Fruit fly (Drosophila melanogaster) whole organism, prepupa: ENCODE data around the gene eRF1.
A peak's percentile ranks its signal among the peaks of the same experiment; 100 is the strongest.

Experiments used
- Blimp-1 ChIP-seq: fragments of 200-800 bp; sonication (Bioruptor generic); optimal IDR thresholded peaks from 3 replicates; lab custom pipeline; 2017; ENCODE audit warnings: missing biosample characterization, missing genetic modification characterization, mild to moderate bottlenecking, moderate library complexity, missing genetic modification reagents
- CG10669 ChIP-seq: fragments of 200-800 bp; sonication (Bioruptor generic); optimal IDR thresholded peaks from 3 replicates; lab custom pipeline; 2018; ENCODE audit warnings: missing biosample characterization, mild to moderate bottlenecking, missing genetic modification characterization, moderate library complexity
- CG11294 ChIP-seq: fragments of 200-800 bp; sonication (Bioruptor generic); IDR thresholded peaks from 2 replicates; pipeline ENCODE4 v1.3.6; 2022; ENCODE audit warnings: missing biosample characterization, missing genetic modification characterization
- CG3032 ChIP-seq: fragments of 200-800 bp; optimal IDR thresholded peaks from 2 replicates; lab custom pipeline; 2019; ENCODE audit warnings: missing biosample characterization, mild to moderate bottlenecking, missing genetic modification characterization, moderate library complexity
- CG31627 ChIP-seq: fragments of 200-800 bp; sonication (Bioruptor generic); optimal IDR thresholded peaks from 3 replicates; lab custom pipeline; 2016; ENCODE audit warnings: missing biosample characterization, missing genetic modification characterization
- CG34406 ChIP-seq: fragments of 200-800 bp; sonication (Bioruptor generic); optimal IDR thresholded peaks from 3 replicates; lab custom pipeline; 2016; ENCODE audit warnings: missing biosample characterization, missing genetic modification characterization
- CG4318 ChIP-seq: fragments of 200-800 bp; sonication (Bioruptor generic); optimal IDR thresholded peaks from 3 replicates; lab custom pipeline; 2017; ENCODE audit warnings: missing biosample characterization, mild to moderate bottlenecking, missing genetic modification characterization
- CG6163 ChIP-seq: fragments of 200-800 bp; sonication (Bioruptor generic); IDR thresholded peaks from 3 replicates; pipeline ENCODE4 v1.3.6; 2022; ENCODE audit warnings: missing biosample characterization, missing genetic modification characterization
- CG6792 ChIP-seq: fragments of 200-800 bp; sonication (Bioruptor generic); optimal IDR thresholded peaks from 3 replicates; lab custom pipeline; 2016; ENCODE audit warnings: missing biosample characterization, missing genetic modification characterization
- CG6808 ChIP-seq: fragments of 200-800 bp; sonication (Bioruptor generic); optimal IDR thresholded peaks from 3 replicates; lab custom pipeline; 2017; ENCODE audit warnings: missing biosample characterization, missing genetic modification characterization, mild to moderate bottlenecking, moderate library complexity, missing genetic modification reagents
- CG6854 ChIP-seq: fragments of 200-800 bp; sonication (Bioruptor generic); optimal IDR thresholded peaks from 2 replicates; lab custom pipeline; 2017; ENCODE audit warnings: missing biosample characterization, mild to moderate bottlenecking, missing genetic modification characterization
- CG7368 ChIP-seq: fragments of 200-800 bp; sonication (Bioruptor generic); optimal IDR thresholded peaks from 3 replicates; lab custom pipeline; 2016; ENCODE audit warnings: missing biosample characterization, missing genetic modification characterization
- CG8119 ChIP-seq: fragments of 200-800 bp; sonication (Bioruptor generic); IDR thresholded peaks from 3 replicates; pipeline ENCODE4 v1.3.6; 2022; ENCODE audit warnings: missing biosample characterization, missing genetic modification characterization
- CG8319 ChIP-seq: fragments of 200-800 bp; sonication (Bioruptor generic); optimal IDR thresholded peaks from 3 replicates; lab custom pipeline; 2016; ENCODE audit warnings: missing biosample characterization, missing genetic modification characterization
- CG8632 ChIP-seq: fragments of 200-800 bp; sonication (Bioruptor generic); optimal IDR thresholded peaks from 3 replicates; lab custom pipeline; 2016; ENCODE audit warnings: missing biosample characterization, missing genetic modification characterization
- CG9139 ChIP-seq: fragments of 200-800 bp; sonication (Bioruptor generic); optimal IDR thresholded peaks from 3 replicates; lab custom pipeline; 2017; ENCODE audit warnings: missing biosample characterization, mild to moderate bottlenecking, missing genetic modification characterization
- Eip75B ChIP-seq: fragments of 200-800 bp; sonication (Bioruptor generic); optimal IDR thresholded peaks from 3 replicates; lab custom pipeline; 2016; ENCODE audit warnings: missing biosample characterization, missing genetic modification characterization
- Eip78C ChIP-seq: fragments of 200-800 bp; sonication (Bioruptor generic); peaks from one replicate; lab custom pipeline; 2016; ENCODE audit warnings: missing biosample characterization, missing genetic modification characterization
- Eip93F ChIP-seq: fragments of 200-800 bp; sonication (Bioruptor generic); optimal IDR thresholded peaks from 2 replicates; lab custom pipeline; 2016; ENCODE audit warnings: missing biosample characterization, mild to moderate bottlenecking, missing genetic modification characterization
- Ets21C ChIP-seq: fragments of 200-800 bp; sonication (Bioruptor generic); optimal IDR thresholded peaks from 3 replicates; lab custom pipeline; 2016; ENCODE audit warnings: missing biosample characterization, missing genetic modification characterization
- Ets96B ChIP-seq: fragments of 200-800 bp; optimal IDR thresholded peaks from 2 replicates; lab custom pipeline; 2019; ENCODE audit warnings: missing biosample characterization, mild to moderate bottlenecking, missing genetic modification characterization, moderate library complexity
- Gug ChIP-seq: fragments of 200-800 bp; sonication (Bioruptor generic); IDR thresholded peaks from 2 replicates; pipeline ENCODE4 v1.3.6; 2022; ENCODE audit warnings: missing biosample characterization, missing genetic modification characterization
- Hr39 ChIP-seq: fragments of 200-800 bp; sonication (Bioruptor generic); optimal IDR thresholded peaks from 2 replicates; lab custom pipeline; 2016; ENCODE audit warnings: missing biosample characterization, missing genetic modification characterization
- Lpt ChIP-seq: fragments of 200-800 bp; sonication (Bioruptor generic); optimal IDR thresholded peaks from 3 replicates; lab custom pipeline; 2016; ENCODE audit warnings: missing biosample characterization, missing genetic modification characterization
- OdsH ChIP-seq: fragments of 200-800 bp; sonication (Bioruptor generic); optimal IDR thresholded peaks from 3 replicates; lab custom pipeline; 2016; ENCODE audit warnings: missing biosample characterization, missing genetic modification characterization
- Sox102F ChIP-seq: fragments of 200-800 bp; sonication (Bioruptor generic); optimal IDR thresholded peaks from 2 replicates; lab custom pipeline; 2016; ENCODE audit warnings: missing biosample characterization, mild to moderate bottlenecking, missing genetic modification characterization
- Sox14 ChIP-seq: fragments of 200-800 bp; sonication (Bioruptor generic); optimal IDR thresholded peaks from 3 replicates; lab custom pipeline; 2016; ENCODE audit warnings: missing biosample characterization, missing genetic modification characterization
- cyc ChIP-seq: fragments of 200-800 bp; sonication (Bioruptor generic); optimal IDR thresholded peaks from 3 replicates; lab custom pipeline; 2016; ENCODE audit warnings: missing biosample characterization, missing genetic modification characterization
- dac ChIP-seq: fragments of 200-800 bp; sonication (Bioruptor generic); optimal IDR thresholded peaks from 2 replicates; lab custom pipeline; 2017; ENCODE audit warnings: missing biosample characterization, mild to moderate bottlenecking, missing genetic modification characterization
- eg ChIP-seq: fragments of 200-800 bp; sonication (Bioruptor generic); IDR thresholded peaks from 3 replicates; pipeline ENCODE4 v1.3.6; 2022; ENCODE audit warnings: missing biosample characterization, missing genetic modification characterization
- fd59A ChIP-seq: fragments of 200-800 bp; sonication (Bioruptor generic); optimal IDR thresholded peaks from 2 replicates; lab custom pipeline; 2017; ENCODE audit warnings: missing biosample characterization, mild to moderate bottlenecking, missing genetic modification characterization, missing genetic modification reagents
- fd85E ChIP-seq: fragments of 200-800 bp; sonication (Bioruptor generic); optimal IDR thresholded peaks from 3 replicates; lab custom pipeline; 2016; ENCODE audit warnings: missing biosample characterization, missing genetic modification characterization
- fkh ChIP-seq: fragments of 200-800 bp; sonication (Bioruptor generic); optimal IDR thresholded peaks from 3 replicates; lab custom pipeline; 2017; ENCODE audit warnings: missing biosample characterization, mild to moderate bottlenecking, missing genetic modification characterization, moderate library complexity
- net ChIP-seq: fragments of 200-800 bp; sonication (Bioruptor generic); optimal IDR thresholded peaks from 3 replicates; lab custom pipeline; 2016; ENCODE audit warnings: missing biosample characterization, missing genetic modification characterization
- salr ChIP-seq, 2 experiments: fragments of 200-800 bp; sonication (Bioruptor generic); optimal IDR thresholded peaks; 3 replicates each; lab custom pipeline; 2016 to 2018; ENCODE audit warnings: missing biosample characterization in 2 of 2, missing genetic modification characterization in 2 of 2, mild to moderate bottlenecking in 1 of 2
- ss ChIP-seq, 2 experiments: fragments of 200-800 bp; sonication (Bioruptor generic); optimal IDR thresholded peaks; 2 replicates in 1 of 2; 3 replicates in 1 of 2; lab custom pipeline; 2017 to 2018; ENCODE audit warnings: mild to moderate bottlenecking in 2 of 2, missing biosample characterization in 2 of 2, missing genetic modification characterization in 2 of 2, moderate library complexity in 1 of 2
- svp ChIP-seq: fragments of 200-800 bp; sonication (Bioruptor generic); peaks from one replicate; lab custom pipeline; 2016; ENCODE audit warnings: missing biosample characterization, missing genetic modification characterization
- topi ChIP-seq: fragments of 200-800 bp; sonication (Bioruptor generic); optimal IDR thresholded peaks from 3 replicates; lab custom pipeline; 2016; ENCODE audit warnings: missing biosample characterization, missing genetic modification characterization
- vri ChIP-seq: fragments of 200-800 bp; sonication (Bioruptor generic); optimal IDR thresholded peaks from 3 replicates; lab custom pipeline; 2016; ENCODE audit warnings: missing biosample characterization, mild to moderate bottlenecking, missing genetic modification characterization

Gene eRF1

dm6 chr3L:20375878-20376563 lies 27.9 kb downstream of the eRF1 start, which contains the start of the genes Ide and RhoBTB (continued):
- TF ChIP-seq Eip75B (GFP tag; lab: Kevin White, UChicago) (peak; percentile 77), CG9139 (GFP tag; lab: Kevin White, UChicago) (no peak), CG6854 (GFP tag; lab: Kevin White, UChicago) (no peak), Lpt (peak; percentile 64), fd59A (peak; percentile 59), Blimp-1 (GFP tag; lab: Kevin White, UChicago) (peak; percentile 41), CG8632 (GFP tag; lab: Kevin White, UChicago) (peak; percentile 53), CG10669 (GFP tag; lab: Kevin White, UChicago) (peak; percentile 96), CG6792 (GFP tag; lab: Kevin White, UChicago) (peak; percentile 75), CG8319 (GFP tag; lab: Kevin White, UChicago) (peak; percentile 78), CG3032 (tag; lab: Kevin White, UChicago) (peak; percentile 83), ss (GFP tag; optimal IDR thresholded peaks at IDR 0.05; lab: Kevin White, UChicago) (peak in 1 of 2 experiments; percentile 45), svp (GFP tag; lab: Kevin White, UChicago) (no peak), CG34406 (peak; percentile 69), eg (GFP tag; lab: Robert Waterston, UW) (peak; percentile 82), CG11294 (peak; percentile 52; the same call in 1 of the 2 replicates), Sox14 (GFP tag; lab: Kevin White, UChicago) (no peak), cyc (GFP tag; lab: Kevin White, UChicago) (peak; percentile 90), fkh (GFP tag; lab: Kevin White, UChicago) (no peak), Ets96B (tag; lab: Kevin White, UChicago) (peak; percentile 52), Hr39 (peak; percentile 93), salr (GFP tag; optimal IDR thresholded peaks at IDR 0.05; lab: Kevin White, UChicago) (peak in 1 of 2 experiments; percentile 34), fd85E (GFP tag; lab: Kevin White, UChicago) (no peak), vri (GFP tag; lab: Kevin White, UChicago) (no peak), CG8119 (GFP tag; lab: Robert Waterston, UW) (peak; percentile 42; the same call in 1 of the 3 replicates), CG7368 (GFP tag; lab: Kevin White, UChicago) (peak; percentile 55), Gug (peak; percentile 81), Eip93F (GFP tag; lab: Kevin White, UChicago) (no peak), OdsH (GFP tag; lab: Kevin White, UChicago) (peak; percentile 87), Ets21C (GFP tag; lab: Kevin White, UChicago) (peak; percentile 89), CG4318 (GFP tag; lab: Kevin White, UChicago) (peak; percentile 73), CG6808 (GFP tag; lab: Kevin White, UChicago) (no peak), net (peak; percentile 41), Sox102F (GFP tag; lab: Kevin White, UChicago) (no peak), topi (peak; percentile 79)

- peak; percentile 72 for TF ChIP-seq Eip78C (GFP tag; lab: Kevin White, UChicago)
- no peak for TF ChIP-seq CG8632 (GFP tag; lab: Kevin White, UChicago)
- no peak for TF ChIP-seq CG11294
- no peak for TF ChIP-seq CG6808 (GFP tag; lab: Kevin White, UChicago)
- TF ChIP-seq CG3032 (tag; lab: Kevin White, UChicago), result no peak
- TF ChIP-seq CG6163 (GFP tag; lab: Robert Waterston, UW), result no peak
- no peak for TF ChIP-seq Hr39
- TF ChIP-seq cyc (GFP tag; lab: Kevin White, UChicago), result no peak
- TF ChIP-seq topi, result no peak
- no peak for TF ChIP-seq net
- TF ChIP-seq fd85E (GFP tag; lab: Kevin White, UChicago), result no peak
- TF ChIP-seq dac, result no peak
- no peak for TF ChIP-seq CG6792 (GFP tag; lab: Kevin White, UChicago)
- TF ChIP-seq vri (GFP tag; lab: Kevin White, UChicago), result no peak
- peak; percentile 86 for TF ChIP-seq svp (GFP tag; lab: Kevin White, UChicago)
- no peak for TF ChIP-seq CG31627
- TF ChIP-seq OdsH (GFP tag; lab: Kevin White, UChicago), result no peak
Observed at dm6 chr3L:20376564-20376920, 28.4 kb downstream of the eRF1 start.
